Worm (Caenorhabditis elegans) whole organism, young adult: ENCODE results near the gene srz-1.

Experiments
- F55B11.4 ChIP-seq: sonication (generic microtip); optimal IDR thresholded peaks from 2 replicates; lab custom pipeline; 2016; ENCODE audit warnings: missing compliant biosample characterization, missing genetic modification characterization, borderline replicate concordance; ENCODE audit not compliant: insufficient read depth
- hrde-1 ChIP-seq: sonication (generic microtip); optimal IDR thresholded peaks from 2 replicates; lab custom pipeline; 2016; ENCODE audit warnings: missing genetic modification characterization, mild to moderate bottlenecking, missing compliant biosample characterization, moderate library complexity, missing genotype, missing genetic modification reagents, borderline replicate concordance

srz-1 gene

DNA sequence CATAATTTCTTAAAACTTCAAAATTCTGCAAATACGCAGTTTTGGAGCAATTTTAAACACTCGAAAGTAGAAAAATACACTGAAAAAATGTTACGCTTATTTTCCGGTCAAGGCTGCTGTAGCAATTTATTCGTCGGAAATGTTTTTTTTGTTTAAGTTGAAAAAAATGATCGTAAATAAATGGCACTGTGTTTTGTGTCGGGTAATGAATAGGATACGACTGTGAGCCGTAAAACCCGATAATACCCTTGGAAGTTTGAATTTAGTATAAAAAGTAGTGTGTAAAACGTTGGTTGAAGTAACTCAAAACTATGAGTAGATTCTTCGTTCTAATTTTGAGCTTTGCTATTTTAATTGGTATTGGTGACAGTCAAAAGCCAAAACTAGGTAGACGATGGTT, 51.3 kb downstream of the srz-1 start, which contains the start of gene T25E12.14:
T25E12.14 (plus strand) TSS at position 301 of the 400 bp plus-strand sequence.
- TF ChIP-seq F55B11.4 (tag; lab: Kevin White, UChicago): no peak
- no peak for TF ChIP-seq hrde-1 (tag; lab: Kevin White, UChicago)
- TF ChIP-seq, all 124 proteins: peak for 0
